Worm (Caenorhabditis elegans) whole organism, mixed stage, embryonic: ENCODE results near the gene Y43F8C.16.

Experiments
- bed-3 ChIP-seq: fragments of 200-800 bp; sonication (Bioruptor generic); optimal IDR thresholded peaks from 3 replicates; lab custom pipeline; 2018; ENCODE audit warnings: mild to moderate bottlenecking, missing genetic modification characterization, moderate library complexity, missing compliant biosample characterization
- blmp-1 ChIP-seq: fragments of 150-350 bp; optimal IDR thresholded peaks from 2 replicates; lab custom pipeline; 2014; ENCODE audit warnings: missing biosample characterization, missing genetic modification characterization
- ceh-43 ChIP-seq: fragments of 200-800 bp; sonication (Bioruptor generic); optimal IDR thresholded peaks from 2 replicates; lab custom pipeline; 2018; ENCODE audit warnings: mild to moderate bottlenecking, missing genetic modification characterization, moderate library complexity, missing compliant biosample characterization
- ceh-83 ChIP-seq: fragments of 200-800 bp; sonication (Bioruptor generic); optimal IDR thresholded peaks from 2 replicates; lab custom pipeline; 2018; ENCODE audit warnings: mild to moderate bottlenecking, missing genetic modification characterization, missing compliant biosample characterization
- ces-1 ChIP-seq: fragments of 150-350 bp; optimal IDR thresholded peaks from 2 replicates; lab custom pipeline; 2014; ENCODE audit warnings: missing biosample characterization, missing genetic modification reagents, missing genetic modification characterization
- elt-3 ChIP-seq: fragments of 150-350 bp; optimal IDR thresholded peaks from 2 replicates; lab custom pipeline; 2014; ENCODE audit warnings: missing biosample characterization, missing genetic modification characterization
- hlh-1 ChIP-seq: fragments of 150-350 bp; optimal IDR thresholded peaks from 2 replicates; lab custom pipeline; 2014; ENCODE audit warnings: missing biosample characterization, missing genetic modification reagents, missing genetic modification characterization
- lin-13 ChIP-seq: fragments of 150-350 bp; optimal IDR thresholded peaks from 2 replicates; lab custom pipeline; 2014; ENCODE audit warnings: missing biosample characterization, missing genetic modification characterization
- lsy-2 ChIP-seq: fragments of 150-350 bp; optimal IDR thresholded peaks from 2 replicates; lab custom pipeline; 2014; ENCODE audit warnings: missing biosample characterization, missing genetic modification characterization
- nhr-237 ChIP-seq: fragments of 150-350 bp; optimal IDR thresholded peaks from 2 replicates; lab custom pipeline; 2014; ENCODE audit warnings: missing biosample characterization, missing genetic modification characterization
- nhr-76 ChIP-seq: sonication (generic microtip); optimal IDR thresholded peaks from 2 replicates; lab custom pipeline; 2017; ENCODE audit warnings: missing biosample characterization, missing genetic modification characterization
- unc-39 ChIP-seq: fragments of 150-350 bp; optimal IDR thresholded peaks from 2 replicates; lab custom pipeline; 2014; ENCODE audit warnings: missing biosample characterization, missing genetic modification characterization
- unc-62 ChIP-seq: fragments of 150-350 bp; optimal IDR thresholded peaks from 2 replicates; lab custom pipeline; 2014; ENCODE audit warnings: missing biosample characterization, missing genetic modification reagents, missing genetic modification characterization
- zip-8 ChIP-seq: fragments of 150-350 bp; optimal IDR thresholded peaks from 2 replicates; lab custom pipeline; 2014; ENCODE audit warnings: missing biosample characterization, missing genetic modification characterization

- no peak for TF ChIP-seq unc-62 (GFP tag; lab: Kevin White, UChicago)
- TF ChIP-seq ceh-83 (GFP tag; lab: Kevin White, UChicago): no peak
- TF ChIP-seq hlh-1 (tag; lab: Kevin White, UChicago): no peak
- TF ChIP-seq lsy-2 (tag; lab: Kevin White, UChicago): no peak
- TF ChIP-seq ceh-43: no peak
- TF ChIP-seq bed-3: no peak
- TF ChIP-seq ces-1 (GFP tag; lab: Kevin White, UChicago): no peak
- no peak for TF ChIP-seq blmp-1
- TF ChIP-seq unc-39 (tag; lab: Kevin White, UChicago): no peak
- no peak for TF ChIP-seq nhr-237
- no peak for TF ChIP-seq lin-13 (tag; lab: Kevin White, UChicago)
- TF ChIP-seq nhr-76 (tag; lab: Kevin White, UChicago): no peak
- no peak for TF ChIP-seq zip-8
- no peak for TF ChIP-seq elt-3 (tag; lab: Kevin White, UChicago)
Observed at ce11 chrV:19737458-19737857, 22.1 kb upstream of the Y43F8C.16 start, which contains the start of gene W04E12.7.
